Worm (Caenorhabditis elegans) whole organism, mixed stage, embryonic: ENCODE data around the gene pgl-3.

Experiments
- blmp-1 ChIP-seq: fragments of 150-350 bp; optimal IDR thresholded peaks from 2 replicates; lab custom pipeline; 2014; ENCODE audit warnings: missing biosample characterization, missing genetic modification characterization
- ces-1 ChIP-seq: fragments of 150-350 bp; optimal IDR thresholded peaks from 2 replicates; lab custom pipeline; 2014; ENCODE audit warnings: missing biosample characterization, missing genetic modification reagents, missing genetic modification characterization
- elt-1 ChIP-seq: sonication (generic microtip); optimal IDR thresholded peaks from 2 replicates; lab custom pipeline; 2017; ENCODE audit warnings: missing genetic modification characterization, mild to moderate bottlenecking, missing compliant biosample characterization, antibody characterized with exemption, moderate library complexity, borderline replicate concordance; ENCODE audit not compliant: insufficient read depth
- lin-13 ChIP-seq: fragments of 150-350 bp; optimal IDR thresholded peaks from 2 replicates; lab custom pipeline; 2014; ENCODE audit warnings: missing biosample characterization, missing genetic modification characterization
- nhr-237 ChIP-seq: fragments of 150-350 bp; optimal IDR thresholded peaks from 2 replicates; lab custom pipeline; 2014; ENCODE audit warnings: missing biosample characterization, missing genetic modification characterization
- nhr-76 ChIP-seq: sonication (generic microtip); optimal IDR thresholded peaks from 2 replicates; lab custom pipeline; 2017; ENCODE audit warnings: missing biosample characterization, missing genetic modification characterization
- pha-4 ChIP-seq: fragments of 150-350 bp; optimal IDR thresholded peaks from 2 replicates; lab custom pipeline; 2018; ENCODE audit warnings: missing biosample characterization, missing genetic modification reagents, missing genetic modification characterization
- snpc-4 ChIP-seq: fragments of 150-350 bp; optimal IDR thresholded peaks from 2 replicates; lab custom pipeline; 2014; ENCODE audit warnings: missing biosample characterization, missing genetic modification characterization
- unc-39 ChIP-seq: fragments of 150-350 bp; optimal IDR thresholded peaks from 2 replicates; lab custom pipeline; 2014; ENCODE audit warnings: missing biosample characterization, missing genetic modification characterization
- zip-8 ChIP-seq: fragments of 150-350 bp; optimal IDR thresholded peaks from 2 replicates; lab custom pipeline; 2014; ENCODE audit warnings: missing biosample characterization, missing genetic modification characterization
- ztf-11 ChIP-seq: fragments of 150-350 bp; optimal IDR thresholded peaks from 2 replicates; lab custom pipeline; 2014; ENCODE audit warnings: missing biosample characterization, missing genetic modification characterization

DNA sequence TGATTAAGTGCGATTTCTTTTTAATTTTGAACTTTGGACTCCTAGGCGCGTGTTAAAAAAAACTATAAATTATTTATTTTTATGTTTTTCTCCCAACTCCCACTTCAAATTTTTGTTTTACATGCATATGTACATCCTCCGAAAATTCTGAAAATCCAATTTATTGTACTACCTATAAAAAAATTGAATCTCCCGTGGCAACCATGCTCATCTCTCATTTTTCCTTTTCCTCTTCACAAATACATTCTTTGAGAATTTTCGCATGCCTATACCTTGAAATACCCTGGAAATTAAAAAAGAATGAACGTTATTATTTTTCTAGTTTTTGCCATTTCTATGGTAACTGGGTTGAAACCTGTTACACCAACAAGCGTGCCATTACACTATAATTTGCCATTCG lies 33.0 kb downstream of the pgl-3 start, which contains the start of gene R02F11.10:
- TF ChIP-seq unc-39 (tag; lab: Kevin White, UChicago) (no peak), blmp-1 (tag; lab: Kevin White, UChicago) (no peak), ztf-11 (no peak), elt-1 (tag; lab: Kevin White, UChicago) (no peak), lin-13 (tag; lab: Kevin White, UChicago) (no peak), snpc-4 (no peak), pha-4 (tag; lab: Kevin White, UChicago) (no peak), zip-8 (tag; lab: Kevin White, UChicago) (no peak), ces-1 (no peak), nhr-237 (no peak), nhr-76 (tag; lab: Kevin White, UChicago) (no peak)
